7 fruit fly cellular contexts compared by ENCODE assay signal in genomic region chr3R:7075712-7076183, dm6.
A peak's percentile ranks its signal among the peaks of the same experiment; 100 is the strongest.
TF ChIP-seq lines count a peak whose summit lies in the region.

No protein-coding gene starts in this region.

- peak; percentile 64 for TF ChIP-seq CTCF in whole organism, embryonic (GFP tag; optimal IDR thresholded peaks at IDR 0.05; lab: Kevin White, UChicago)

TF ChIP-seq in Kc167, 6 proteins besides CTCF, POLR2A, EP300 and RAD21:
- TF ChIP-seq ttk (optimal IDR thresholded peaks at IDR 0.05; lab: Kevin White, UChicago) (peak; percentile 55), insv (optimal IDR thresholded peaks at IDR 0.05; lab: Kevin White, UChicago) (no peak)

TF ChIP-seq in whole organism, 6 proteins besides CTCF, POLR2A, EP300 and RAD21:
- TF ChIP-seq EcR (GFP tag; optimal IDR thresholded peaks at IDR 0.05; lab: Kevin White, UChicago) (peak; percentile 75 to 83), usp (GFP tag; optimal IDR thresholded peaks at IDR 0.05; lab: Kevin White, UChicago) (no peak)

TF ChIP-seq in whole organism, adult, 20 proteins besides CTCF, POLR2A, EP300 and RAD21 (continues in another document):
- TF ChIP-seq tj (GFP tag; optimal IDR thresholded peaks at IDR 0.05; lab: Kevin White, UChicago) (peak; percentile 67), ovo (GFP tag; optimal IDR thresholded peaks at IDR 0.05; lab: Kevin White, UChicago) (peak; percentile 71), CG7045 (GFP tag; optimal IDR thresholded peaks at IDR 0.05; lab: Kevin White, UChicago) (peak; percentile 91), CG1620 (GFP tag; optimal IDR thresholded peaks at IDR 0.05; lab: Kevin White, UChicago) (peak; percentile 81), pad (GFP tag; optimal IDR thresholded peaks at IDR 0.05; lab: Kevin White, UChicago) (peak; percentile 81), CG7101 (tag; optimal IDR thresholded peaks at IDR 0.05; lab: Kevin White, UChicago) (peak; percentile 91), cnc (optimal IDR thresholded peaks at IDR 0.05; lab: Kevin White, UChicago) (no peak), Hr96 (GFP tag; optimal IDR thresholded peaks at IDR 0.05; lab: Kevin White, UChicago) (peak; percentile 90), CG12768 (GFP tag; optimal IDR thresholded peaks at IDR 0.05; lab: Kevin White, UChicago) (peak; percentile 96), Crg-1 (GFP tag; optimal IDR thresholded peaks at IDR 0.05; lab: Kevin White, UChicago) (peak; percentile 70), Mnt (GFP tag; optimal IDR thresholded peaks at IDR 0.05; lab: Kevin White, UChicago) (peak; percentile 74), CG33017 (tag; optimal IDR thresholded peaks at IDR 0.05; lab: Kevin White, UChicago) (peak; percentile 91), bab1 (GFP tag; optimal IDR thresholded peaks at IDR 0.05; lab: Kevin White, UChicago) (peak; percentile 88), CG14711 (tag; optimal IDR thresholded peaks at IDR 0.05; lab: Kevin White, UChicago) (peak; percentile 88), Clk (GFP tag; optimal IDR thresholded peaks at IDR 0.05; lab: Kevin White, UChicago) (peak; percentile 87), toe (GFP tag; optimal IDR thresholded peaks at IDR 0.05; lab: Kevin White, UChicago) (peak; percentile 82), cic (GFP tag; optimal IDR thresholded peaks at IDR 0.05; lab: Kevin White, UChicago) (peak; percentile 90)

TF ChIP-seq in whole organism, embryonic, 481 proteins besides CTCF, POLR2A, EP300 and RAD21 (continues in another document):
- TF ChIP-seq fu2 (GFP tag; optimal IDR thresholded peaks at IDR 0.05; lab: Kevin White, UChicago) = peak; percentile 91
- TF ChIP-seq tgo (GFP tag; IDR thresholded peaks at IDR 0.05; lab: Robert Waterston, UW) = no peak
- no peak for TF ChIP-seq B-H1 (GFP tag; IDR thresholded peaks at IDR 0.05; lab: Robert Waterston, UW)
- TF ChIP-seq CG11398 (GFP tag; optimal IDR thresholded peaks at IDR 0.05; lab: Kevin White, UChicago) = peak; percentile 83
- peak; percentile 68 for TF ChIP-seq Myb (GFP tag; optimal IDR thresholded peaks at IDR 0.05; lab: Kevin White, UChicago)
- TF ChIP-seq ro (GFP tag; IDR thresholded peaks at IDR 0.05; lab: Robert Waterston, UW) = no peak
- TF ChIP-seq zen2 (GFP tag; IDR thresholded peaks at IDR 0.05; lab: Robert Waterston, UW; ENCODE audit: partially characterized antibody) = no peak
- peak; percentile 88 for TF ChIP-seq CG12744 (GFP tag; optimal IDR thresholded peaks at IDR 0.05; lab: Kevin White, UChicago)
- TF ChIP-seq caup (GFP tag; optimal IDR thresholded peaks at IDR 0.05; lab: Kevin White, UChicago; ENCODE audit: severe bottlenecking) = peak; percentile 92
- TF ChIP-seq chinmo (GFP tag; IDR thresholded peaks at IDR 0.05; lab: Robert Waterston, UW; ENCODE audit: partially characterized antibody) = no peak
- peak; percentile 88 for TF ChIP-seq Ssrp (tag; optimal IDR thresholded peaks at IDR 0.05; lab: Kevin White, UChicago)
- no peak for TF ChIP-seq peb (GFP tag; IDR thresholded peaks at IDR 0.05; lab: Robert Waterston, UW)
- peak; percentile 82 for TF ChIP-seq CG15696 (tag; optimal IDR thresholded peaks at IDR 0.05; lab: Kevin White, UChicago)
- TF ChIP-seq Dp (GFP tag; optimal IDR thresholded peaks at IDR 0.05; lab: Kevin White, UChicago) = no peak
- TF ChIP-seq CG2199 (GFP tag; IDR thresholded peaks at IDR 0.05; lab: Robert Waterston, UW) = no peak
- TF ChIP-seq Kr (GFP tag; optimal IDR thresholded peaks at IDR 0.05; lab: Kevin White, UChicago) = no peak
- no peak for TF ChIP-seq CG32532 (GFP tag; IDR thresholded peaks at IDR 0.05; lab: Robert Waterston, UW)
- TF ChIP-seq HLH4C (GFP tag; IDR thresholded peaks at IDR 0.05; lab: Robert Waterston, UW; ENCODE audit: partially characterized antibody) = no peak

TF ChIP-seq in whole organism, prepupa, 60 proteins besides CTCF, POLR2A, EP300 and RAD21 (continues in another document):
- TF ChIP-seq Blimp-1 (GFP tag; optimal IDR thresholded peaks at IDR 0.05; lab: Kevin White, UChicago) (peak; percentile 89), CG11902 (GFP tag; optimal IDR thresholded peaks at IDR 0.05; lab: Kevin White, UChicago) (peak; percentile 91), CG16779 (tag; optimal IDR thresholded peaks at IDR 0.05; lab: Kevin White, UChicago) (peak; percentile 80), ss (GFP tag; optimal IDR thresholded peaks at IDR 0.05; lab: Kevin White, UChicago) (peak; percentile 85 to 88), fkh (GFP tag; optimal IDR thresholded peaks at IDR 0.05; lab: Kevin White, UChicago) (peak; percentile 69), eg (GFP tag; IDR thresholded peaks at IDR 0.05; lab: Robert Waterston, UW) (no peak), CG6163 (GFP tag; IDR thresholded peaks at IDR 0.05; lab: Robert Waterston, UW) (no peak), Hr39 (GFP tag; optimal IDR thresholded peaks at IDR 0.05; lab: Kevin White, UChicago) (peak; percentile 96), dac (GFP tag; optimal IDR thresholded peaks at IDR 0.05; lab: Kevin White, UChicago) (peak; percentile 74), CG7368 (GFP tag; optimal IDR thresholded peaks at IDR 0.05; lab: Kevin White, UChicago) (peak; percentile 94), CG6792 (GFP tag; optimal IDR thresholded peaks at IDR 0.05; lab: Kevin White, UChicago) (peak; percentile 93), fd59A (GFP tag; optimal IDR thresholded peaks at IDR 0.05; lab: Kevin White, UChicago) (peak; percentile 87), CG32006 (GFP tag; optimal IDR thresholded peaks at IDR 0.05; lab: Kevin White, UChicago) (peak; percentile 93), CG3032 (tag; optimal IDR thresholded peaks at IDR 0.05; lab: Kevin White, UChicago) (peak; percentile 89), Eip93F (GFP tag; optimal IDR thresholded peaks at IDR 0.05; lab: Kevin White, UChicago) (peak; percentile 78), Ets21C (GFP tag; optimal IDR thresholded peaks at IDR 0.05; lab: Kevin White, UChicago) (peak; percentile 91), CG11294 (GFP tag; IDR thresholded peaks at IDR 0.05; lab: Robert Waterston, UW) (no peak), Eip75B (GFP tag; optimal IDR thresholded peaks at IDR 0.05; lab: Kevin White, UChicago) (peak; percentile 95), CG15336 (GFP tag; IDR thresholded peaks at IDR 0.05; lab: Robert Waterston, UW) (no peak)

TF ChIP-seq in whole organism, pupa, 21 proteins besides CTCF, POLR2A, EP300 and RAD21:
- TF ChIP-seq gl (tag; optimal IDR thresholded peaks at IDR 0.05; lab: Kevin White, UChicago) (peak; percentile 82), CG17806 (tag; optimal IDR thresholded peaks at IDR 0.05; lab: Kevin White, UChicago) (peak; percentile 92), CG8301 (tag; optimal IDR thresholded peaks at IDR 0.05; lab: Kevin White, UChicago) (peak; percentile 91), Pif1A (GFP tag; optimal IDR thresholded peaks at IDR 0.05; lab: Kevin White, UChicago) (peak; percentile 93), CG8159 (tag; optimal IDR thresholded peaks at IDR 0.05; lab: Kevin White, UChicago) (peak; percentile 91), CG13204 (GFP tag; optimal IDR thresholded peaks at IDR 0.05; lab: Kevin White, UChicago) (no peak), CG14655 (GFP tag; optimal IDR thresholded peaks at IDR 0.05; lab: Kevin White, UChicago) (peak; percentile 92), fd96Ca (GFP tag; IDR thresholded peaks at IDR 0.05; lab: Robert Waterston, UW) (no peak), CG34367 (tag; optimal IDR thresholded peaks at IDR 0.05; lab: Kevin White, UChicago) (peak; percentile 89), EcR (GFP tag; optimal IDR thresholded peaks at IDR 0.05; lab: Kevin White, UChicago) (peak; percentile 94), CG12605 (GFP tag; IDR thresholded peaks at IDR 0.05; lab: Robert Waterston, UW) (no peak), Snoo (tag; optimal IDR thresholded peaks at IDR 0.05; lab: Kevin White, UChicago) (peak; percentile 93), CG32121 (GFP tag; IDR thresholded peaks at IDR 0.05; lab: Robert Waterston, UW) (no peak), CG9948 (tag; optimal IDR thresholded peaks at IDR 0.05; lab: Kevin White, UChicago) (peak; percentile 90), Ets98B (GFP tag; IDR thresholded peaks at IDR 0.05; lab: Robert Waterston, UW) (no peak), D1 (tag; optimal IDR thresholded peaks at IDR 0.05; lab: Kevin White, UChicago) (no peak), CG15710 (tag; optimal IDR thresholded peaks at IDR 0.05; lab: Kevin White, UChicago) (peak; percentile 89), CG4496 (GFP tag; IDR thresholded peaks at IDR 0.05; lab: Robert Waterston, UW) (no peak), Pif1B (GFP tag; optimal IDR thresholded peaks at IDR 0.05; lab: Kevin White, UChicago) (peak; percentile 93), CG10348 (GFP tag; IDR thresholded peaks at IDR 0.05; lab: Robert Waterston, UW) (no peak)

TF ChIP-seq in whole organism, wandering third instar larva, 38 proteins besides CTCF, POLR2A, EP300 and RAD21 (continues in another document):
- TF ChIP-seq N (GFP tag; optimal IDR thresholded peaks at IDR 0.05; lab: Kevin White, UChicago) (no peak), foxo (GFP tag; optimal IDR thresholded peaks at IDR 0.05; lab: Kevin White, UChicago) (peak; percentile 86 to 97), Sp1 (GFP tag; optimal IDR thresholded peaks at IDR 0.05; lab: Kevin White, UChicago) (peak; percentile 94), Hr83 (GFP tag; optimal IDR thresholded peaks at IDR 0.05; lab: Kevin White, UChicago; ENCODE audit: poor library complexity, severe bottlenecking) (peak; percentile 57), Hnf4 (GFP tag; optimal IDR thresholded peaks at IDR 0.05; lab: Kevin White, UChicago) (peak; percentile 96), brk (GFP tag; optimal IDR thresholded peaks at IDR 0.05; lab: Kevin White, UChicago) (peak; percentile 91), Mio (GFP tag; optimal IDR thresholded peaks at IDR 0.05; lab: Kevin White, UChicago) (peak; percentile 78), fru (GFP tag; optimal IDR thresholded peaks at IDR 0.05; lab: Kevin White, UChicago) (peak; percentile 97), rgr (GFP tag; optimal IDR thresholded peaks at IDR 0.05; lab: Kevin White, UChicago) (peak; percentile 97), sv (GFP tag; optimal IDR thresholded peaks at IDR 0.05; lab: Kevin White, UChicago) (peak; percentile 90), sage (GFP tag; optimal IDR thresholded peaks at IDR 0.05; lab: Kevin White, UChicago) (peak; percentile 83), ey (GFP tag; optimal IDR thresholded peaks at IDR 0.05; lab: Kevin White, UChicago) (peak; percentile 97), Myc (optimal IDR thresholded peaks at IDR 0.05; lab: Kevin White, UChicago) (no peak), CrebA (GFP tag; optimal IDR thresholded peaks at IDR 0.05; lab: Kevin White, UChicago; ENCODE audit: borderline replicate concordance) (no peak), tai (GFP tag; optimal IDR thresholded peaks at IDR 0.05; lab: Kevin White, UChicago) (no peak), dl (GFP tag; optimal IDR thresholded peaks at IDR 0.05; lab: Kevin White, UChicago; ENCODE audit: insufficient read depth in 1 of 2, partially characterized antibody in 2 of 2) (no peak), OdsH (GFP tag; optimal IDR thresholded peaks at IDR 0.05; lab: Kevin White, UChicago) (peak; percentile 96), lola (GFP tag; optimal IDR thresholded peaks at IDR 0.05; lab: Kevin White, UChicago) (no peak), pan (optimal IDR thresholded peaks at IDR 0.05; lab: Kevin White, UChicago) (no peak), GATAd (GFP tag; optimal IDR thresholded peaks at IDR 0.05; lab: Kevin White, UChicago) (no peak), psq (GFP tag; optimal IDR thresholded peaks at IDR 0.05; lab: Kevin White, UChicago) (peak; percentile 93), dmrt93B (GFP tag; optimal IDR thresholded peaks at IDR 0.05; lab: Kevin White, UChicago) (peak; percentile 86)
